Worm (Caenorhabditis elegans) whole organism, L4 larva: ENCODE data around the gene K09C4.1.

Experiments used
- R02D3.7 ChIP-seq: fragments of 150-350 bp; sonication (generic microtip); optimal IDR thresholded peaks from 3 replicates; lab custom pipeline; 2014; ENCODE audit warnings: missing biosample characterization, missing genetic modification characterization
- Y105C5A.15 ChIP-seq: fragments of 200-800 bp; sonication (Bioruptor generic); IDR thresholded peaks from 2 replicates; pipeline ENCODE4 v1.3.6; 2022; ENCODE audit warnings: missing genetic modification characterization, missing compliant biosample characterization
- daf-8 ChIP-seq: fragments of 200-800 bp; sonication (Bioruptor generic); IDR thresholded peaks from 2 replicates; pipeline ENCODE4 v1.3.6; 2022; ENCODE audit warnings: missing genetic modification characterization, missing compliant biosample characterization
- dve-1 ChIP-seq: sonication (generic microtip); optimal IDR thresholded peaks from 2 replicates; lab custom pipeline; 2017; ENCODE audit warnings: antibody characterized with exemption, mild to moderate bottlenecking, missing genetic modification characterization, missing compliant biosample characterization; ENCODE audit not compliant: insufficient read depth
- egl-27 ChIP-seq: sonication (generic microtip); optimal IDR thresholded peaks from 3 replicates; lab custom pipeline; 2017; ENCODE audit warnings: missing biosample characterization, missing genetic modification reagents, missing genetic modification characterization
- hlh-30 ChIP-seq: sonication (generic microtip); optimal IDR thresholded peaks from 2 replicates; lab custom pipeline; 2017; ENCODE audit warnings: antibody characterized with exemption, mild to moderate bottlenecking, missing genetic modification characterization, missing compliant biosample characterization; ENCODE audit not compliant: insufficient read depth
- lin-39 ChIP-seq: fragments of 150-350 bp; optimal IDR thresholded peaks from 2 replicates; lab custom pipeline; 2014; ENCODE audit warnings: missing biosample characterization, missing genetic modification reagents, missing genetic modification characterization
- lsy-2 ChIP-seq, 2 experiments: fragments of 150-350 bp in 1 of 2; sonication (generic microtip) in 1 of 2; optimal IDR thresholded peaks; 2 replicates each; lab custom pipeline; 2014 to 2017; ENCODE audit warnings: missing biosample characterization in 2 of 2, missing genetic modification characterization in 2 of 2
- mep-1 ChIP-seq: fragments of 150-350 bp; sonication (generic microtip); optimal IDR thresholded peaks from 3 replicates; lab custom pipeline; 2014; ENCODE audit warnings: missing biosample characterization, missing genetic modification characterization
- snpc-4 ChIP-seq: fragments of 150-350 bp; optimal IDR thresholded peaks from 2 replicates; lab custom pipeline; 2014; ENCODE audit warnings: missing biosample characterization, missing genetic modification characterization
- tag-97 ChIP-seq: fragments of 200-800 bp; sonication (Bioruptor generic); IDR thresholded peaks from 2 replicates; pipeline ENCODE4 v1.3.6; 2022; ENCODE audit warnings: missing genetic modification characterization, missing compliant biosample characterization
- unc-62 ChIP-seq, 3 experiments: fragments of 150-350 bp in 1 of 3; sonication (generic microtip); optimal IDR thresholded peaks in 2 of 3; peaks in 1 of 3; 1 replicate in 1 of 3; 2 replicates in 2 of 3; lab custom pipeline; 2014 to 2017; ENCODE audit warnings: missing biosample characterization in 3 of 3, missing genetic modification characterization in 3 of 3, missing genetic modification reagents in 3 of 3, missing genotype in 1 of 3
- zag-1 ChIP-seq: fragments of 150-350 bp; optimal IDR thresholded peaks from 2 replicates; lab custom pipeline; 2014; ENCODE audit warnings: missing biosample characterization, missing genetic modification characterization

DNA sequence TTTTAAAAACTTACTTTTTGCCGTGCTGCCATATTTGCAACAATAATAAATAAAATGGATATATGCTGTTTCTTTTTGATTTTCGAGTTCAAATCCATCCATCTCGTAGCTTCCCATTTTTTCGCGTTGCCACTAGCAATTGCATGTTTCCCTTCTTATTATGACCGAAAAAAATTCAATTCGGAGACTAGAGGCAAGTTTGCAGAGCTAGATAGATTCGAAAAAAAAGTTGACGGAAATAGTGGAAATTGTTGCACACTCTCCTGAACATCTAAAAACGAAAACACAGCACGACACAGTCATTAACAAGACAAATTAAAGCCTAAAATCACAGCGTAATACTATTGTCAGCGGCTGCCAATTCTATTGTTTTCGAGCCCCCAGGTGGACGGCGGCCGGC is 27.5 kb downstream of the K09C4.1 start, which contains the start of gene F11D5.6:
- no peak for TF ChIP-seq egl-27 (tag; lab: Kevin White, UChicago)
- TF ChIP-seq snpc-4 (tag; lab: Kevin White, UChicago), result no peak
- no peak for TF ChIP-seq R02D3.7 (tag; lab: Kevin White, UChicago)
- no peak for TF ChIP-seq Y105C5A.15 (GFP tag; lab: Robert Waterston, UW)
- TF ChIP-seq lin-39 (tag; lab: Kevin White, UChicago), result no peak
- TF ChIP-seq zag-1 (tag; lab: Kevin White, UChicago), result no peak
- no peak for TF ChIP-seq tag-97 (GFP tag; lab: Robert Waterston, UW)
- TF ChIP-seq lsy-2 (tag; optimal IDR thresholded peaks at IDR 0.05; lab: Kevin White, UChicago), result no peak
- no peak for TF ChIP-seq dve-1 (tag; lab: Kevin White, UChicago)
- TF ChIP-seq mep-1 (tag; lab: Kevin White, UChicago), result no peak
- TF ChIP-seq unc-62 (GFP tag; optimal IDR thresholded peaks at IDR 0.05 in 1 of 2; lab: Kevin White, UChicago), result no peak
- no peak for TF ChIP-seq unc-62 (tag; optimal IDR thresholded peaks at IDR 0.05; lab: Kevin White, UChicago)
- TF ChIP-seq daf-8 (GFP tag; lab: Robert Waterston, UW), result no peak
- TF ChIP-seq hlh-30 (tag; lab: Kevin White, UChicago), result no peak
